Worm (Caenorhabditis elegans) whole organism, L4 larva: ENCODE data around the gene Y71H2B.5.

Experiments used
- ctbp-1 ChIP-seq: fragments of 200-800 bp; sonication (Bioruptor generic); IDR thresholded peaks from 2 replicates; pipeline ENCODE4 v1.3.6; 2022; ENCODE audit warnings: missing genetic modification reagents, missing genetic modification characterization, missing compliant biosample characterization
- duxl-1 ChIP-seq: sonication (generic microtip); optimal IDR thresholded peaks from 2 replicates; lab custom pipeline; 2016; ENCODE audit warnings: mild to moderate bottlenecking, missing genetic modification characterization, moderate library complexity, missing compliant biosample characterization; ENCODE audit not compliant: poor library complexity
- hlh-11 ChIP-seq: fragments of 200-800 bp; sonication (Bioruptor generic); optimal IDR thresholded peaks from 2 replicates; lab custom pipeline; 2018; ENCODE audit warnings: mild to moderate bottlenecking, missing genetic modification characterization, missing compliant biosample characterization
- madf-9 ChIP-seq: fragments of 200-800 bp; sonication (Bioruptor generic); conservative IDR thresholded peaks from 2 replicates; pipeline ENCODE4 v1.3.6; 2022; ENCODE audit warnings: missing genetic modification reagents, missing genetic modification characterization, missing compliant biosample characterization
- mdt-29 ChIP-seq: fragments of 200-800 bp; sonication (Bioruptor generic); IDR thresholded peaks from 2 replicates; pipeline ENCODE4 v1.3.6; 2022; ENCODE audit warnings: missing genetic modification reagents, missing genetic modification characterization, missing compliant biosample characterization
- nhr-237 ChIP-seq: sonication (generic microtip); optimal IDR thresholded peaks from 2 replicates; lab custom pipeline; 2017; ENCODE audit warnings: missing biosample characterization, missing genetic modification characterization
- nhr-41 ChIP-seq: fragments of 200-800 bp; sonication (Bioruptor generic); IDR thresholded peaks from 2 replicates; pipeline ENCODE4 v1.3.6; 2022; ENCODE audit warnings: missing genetic modification reagents, missing genetic modification characterization, missing compliant biosample characterization
- nhr-77 ChIP-seq: fragments of 150-350 bp; optimal IDR thresholded peaks from 2 replicates; lab custom pipeline; 2014; ENCODE audit warnings: missing biosample characterization, missing genetic modification characterization
- ztf-11 ChIP-seq: fragments of 150-350 bp; optimal IDR thresholded peaks from 2 replicates; lab custom pipeline; 2014; ENCODE audit warnings: missing biosample characterization, missing genetic modification characterization

ce11 chrIII:2561410-2561809, 46.4 kb upstream of the Y71H2B.5 start, which contains the start of gene nhr-239:
- TF ChIP-seq nhr-237 (no peak), ztf-11 (tag; lab: Kevin White, UChicago) (no peak), nhr-77 (tag; lab: Kevin White, UChicago) (no peak), ctbp-1 (GFP tag; lab: Robert Waterston, UW) (no peak), nhr-41 (GFP tag; lab: Robert Waterston, UW) (no peak), madf-9 (GFP tag; lab: Robert Waterston, UW) (no peak), mdt-29 (no peak), hlh-11 (tag; lab: Kevin White, UChicago) (no peak), duxl-1 (tag; lab: Kevin White, UChicago) (no peak)
